Worm (Caenorhabditis elegans): ENCODE results near the gene ctf-4.

The ctf-4 gene

ce11 chrV:10929511-10929910 is 35.8 kb downstream of the ctf-4 start, which contains the start of gene F58B4.3:
F58B4.3 (plus strand) TSS chrV:10929811.
- TF ChIP-seq lsy-2 (tag; optimal IDR thresholded peaks at IDR 0.05) = no peak
- TF ChIP-seq ces-1 (GFP tag; optimal IDR thresholded peaks at IDR 0.05) = no peak
- TF ChIP-seq mab-5 (tag; optimal IDR thresholded peaks at IDR 0.05) = no peak
- TF ChIP-seq nhr-28 (tag; optimal IDR thresholded peaks at IDR 0.05) = no peak
- no peak for TF ChIP-seq pha-4 (tag; optimal IDR thresholded peaks at IDR 0.05)
- no peak for TF ChIP-seq elt-3 (tag; optimal IDR thresholded peaks at IDR 0.05)
- TF ChIP-seq unc-39 (tag; optimal IDR thresholded peaks at IDR 0.05) = no peak

ce11 chrV:10925658-10926057 is 39.7 kb downstream of the ctf-4 start:
- TF ChIP-seq elt-1 (tag; optimal IDR thresholded peaks at IDR 0.05; ENCODE audit: borderline replicate concordance, insufficient read depth) = no peak
- TF ChIP-seq nhr-12 (tag; optimal IDR thresholded peaks at IDR 0.05) = no peak
- no peak for TF ChIP-seq M03D4.4 (tag; optimal IDR thresholded peaks at IDR 0.05)
- no peak for TF ChIP-seq drap-1 (GFP tag; optimal IDR thresholded peaks at IDR 0.05)
- no peak for TF ChIP-seq sem-2 (GFP tag; optimal IDR thresholded peaks at IDR 0.05)
- TF ChIP-seq ceh-43 (GFP tag; optimal IDR thresholded peaks at IDR 0.05) = no peak
- no peak for TF ChIP-seq flh-1 (GFP tag; optimal IDR thresholded peaks at IDR 0.05)
- TF ChIP-seq bed-3 (GFP tag; optimal IDR thresholded peaks at IDR 0.05) = no peak
- no peak for TF ChIP-seq tbx-8 (GFP tag; optimal IDR thresholded peaks at IDR 0.05)
- no peak for TF ChIP-seq blmp-1 (tag; optimal IDR thresholded peaks at IDR 0.05)
- no peak for TF ChIP-seq lsy-2 (tag; optimal IDR thresholded peaks at IDR 0.05)
- TF ChIP-seq zip-8 (tag; optimal IDR thresholded peaks at IDR 0.05) = no peak
- no peak for TF ChIP-seq ztf-11 (tag; optimal IDR thresholded peaks at IDR 0.05)
- TF ChIP-seq unc-120 (tag; optimal IDR thresholded peaks at IDR 0.05; ENCODE audit: poor library complexity, severe bottlenecking) = no peak
- no peak for TF ChIP-seq ceh-39 (tag; optimal IDR thresholded peaks at IDR 0.05)
- TF ChIP-seq ceh-83 (GFP tag; optimal IDR thresholded peaks at IDR 0.05) = no peak

- TF ChIP-seq hlh-1 (tag; optimal IDR thresholded peaks at IDR 0.05) = no peak
- TF ChIP-seq ces-1 (GFP tag; optimal IDR thresholded peaks at IDR 0.05) = peak; percentile 28
- no peak for TF ChIP-seq nhr-12 (tag; optimal IDR thresholded peaks at IDR 0.05)
- TF ChIP-seq mls-2 (tag; optimal IDR thresholded peaks at IDR 0.05) = no peak
These were observed 40.6 kb downstream of the ctf-4 start, which contains the start of gene F58B4.6 for ce11 chrV:10924731-10925130. F58B4.6 (plus strand) TSS chrV:10925031.

- TF ChIP-seq mab-5 (tag; optimal IDR thresholded peaks at IDR 0.05) = no peak
- TF ChIP-seq ces-1 (GFP tag; optimal IDR thresholded peaks at IDR 0.05) = no peak
- TF ChIP-seq nhr-76 (tag; optimal IDR thresholded peaks at IDR 0.05) = no peak
- TF ChIP-seq ceh-83 (GFP tag; optimal IDR thresholded peaks at IDR 0.05) = no peak
- TF ChIP-seq blmp-1 (tag; optimal IDR thresholded peaks at IDR 0.05) = no peak
- no peak for TF ChIP-seq hlh-1 (tag; optimal IDR thresholded peaks at IDR 0.05)
- TF ChIP-seq tbx-8 (GFP tag; optimal IDR thresholded peaks at IDR 0.05) = no peak
- TF ChIP-seq nhr-237 (tag; optimal IDR thresholded peaks at IDR 0.05) = no peak
- no peak for TF ChIP-seq ztf-11 (tag; optimal IDR thresholded peaks at IDR 0.05)
- no peak for TF ChIP-seq sem-2 (GFP tag; optimal IDR thresholded peaks at IDR 0.05)
- TF ChIP-seq lin-32 (GFP tag; optimal IDR thresholded peaks at IDR 0.05) = no peak
- no peak for TF ChIP-seq flh-1 (GFP tag; optimal IDR thresholded peaks at IDR 0.05)
- TF ChIP-seq nhr-2 (tag; optimal IDR thresholded peaks at IDR 0.05) = no peak
- TF ChIP-seq ham-2 (GFP tag; optimal IDR thresholded peaks at IDR 0.05) = no peak
- no peak for TF ChIP-seq snpc-4 (tag; optimal IDR thresholded peaks at IDR 0.05)
- no peak for TF ChIP-seq unc-62 (GFP tag; optimal IDR thresholded peaks at IDR 0.05)
- TF ChIP-seq lsy-2 (tag; optimal IDR thresholded peaks at IDR 0.05) = no peak
These were observed 42.1 kb downstream of the ctf-4 start, which contains the start of gene F58B4.7 for ce11 chrV:10923229-10923628. F58B4.7 (minus strand) TSS chrV:10923329.

- TF ChIP-seq unc-120 (tag; optimal IDR thresholded peaks at IDR 0.05; ENCODE audit: poor library complexity, severe bottlenecking) (no peak), lin-13 (tag; optimal IDR thresholded peaks at IDR 0.05) (no peak), sptf-1 (tag; optimal IDR thresholded peaks at IDR 0.05) (no peak), unc-39 (tag; optimal IDR thresholded peaks at IDR 0.05) (no peak), cnd-1 (tag; optimal IDR thresholded peaks at IDR 0.05) (no peak), ham-2 (GFP tag; optimal IDR thresholded peaks at IDR 0.05) (no peak), lsy-2 (tag; optimal IDR thresholded peaks at IDR 0.05) (no peak), zip-8 (tag; optimal IDR thresholded peaks at IDR 0.05) (no peak), blmp-1 (tag; optimal IDR thresholded peaks at IDR 0.05) (no peak), nhr-76 (tag; optimal IDR thresholded peaks at IDR 0.05) (no peak), nhr-28 (tag; optimal IDR thresholded peaks at IDR 0.05) (no peak), ceh-43 (GFP tag; optimal IDR thresholded peaks at IDR 0.05) (no peak)
These were observed 43.6 kb downstream of the ctf-4 start, which contains the start of gene nas-31 for ce11 chrV:10921747-10922146. nas-31 (minus strand) TSS chrV:10921847.

Data from whole organism, mixed stage, embryonic.